Fruit fly (Drosophila melanogaster): Measurements from ENCODE around the gene CG14913.

Gene CG14913

DNA sequence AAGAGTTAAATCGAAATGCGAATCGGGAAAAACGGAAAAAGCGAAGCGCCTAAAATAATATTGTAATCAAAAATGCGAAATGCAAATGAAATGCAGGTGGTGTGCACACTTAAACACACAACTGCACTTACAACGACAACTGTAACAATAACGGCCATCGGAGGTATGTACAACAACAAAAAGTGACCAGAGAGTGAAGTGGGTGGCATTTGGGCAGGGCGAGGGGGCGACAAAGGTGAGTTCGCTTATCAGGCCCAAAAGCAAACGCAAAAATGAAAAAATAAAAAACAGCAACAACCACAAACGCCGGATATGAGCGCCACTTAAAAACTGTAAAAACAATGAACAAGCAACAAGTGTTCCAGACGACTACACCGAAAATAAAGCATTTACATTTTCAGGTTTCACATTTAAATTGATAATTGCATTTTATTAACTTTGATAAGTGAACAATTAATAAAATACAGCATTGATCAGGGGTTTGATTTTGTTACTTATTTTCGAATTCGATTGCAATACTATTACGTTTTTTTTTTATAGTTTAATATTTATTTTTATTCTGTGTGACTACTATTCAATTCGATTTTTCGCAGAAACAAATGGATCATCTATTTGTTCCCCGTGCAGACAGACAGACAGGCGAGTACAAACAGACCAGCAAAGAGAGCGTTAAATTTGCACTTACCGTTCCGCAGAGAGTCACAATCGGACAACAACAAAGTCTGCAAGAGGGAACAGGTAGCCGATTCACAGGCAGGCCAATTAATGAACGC, 48.5 kb downstream of the CG14913 start:
- TF ChIP-seq pan (optimal IDR thresholded peaks at IDR 0.05) (peak; percentile 42), EcR (GFP tag; optimal IDR thresholded peaks at IDR 0.05) (no peak)

- no peak for TF ChIP-seq usp (GFP tag; optimal IDR thresholded peaks at IDR 0.05)
- no peak for TF ChIP-seq EcR (GFP tag; optimal IDR thresholded peaks at IDR 0.05)
- TF ChIP-seq CG8478 (optimal IDR thresholded peaks at IDR 0.05): no peak
- TF ChIP-seq Dll (optimal IDR thresholded peaks at IDR 0.05): no peak
- TF ChIP-seq psq (optimal IDR thresholded peaks at IDR 0.05): no peak
- TF ChIP-seq pan (optimal IDR thresholded peaks at IDR 0.05): no peak
Observed at dm6 chr2L:11065932-11066823, 49.4 kb downstream of the CG14913 start.

DNA sequence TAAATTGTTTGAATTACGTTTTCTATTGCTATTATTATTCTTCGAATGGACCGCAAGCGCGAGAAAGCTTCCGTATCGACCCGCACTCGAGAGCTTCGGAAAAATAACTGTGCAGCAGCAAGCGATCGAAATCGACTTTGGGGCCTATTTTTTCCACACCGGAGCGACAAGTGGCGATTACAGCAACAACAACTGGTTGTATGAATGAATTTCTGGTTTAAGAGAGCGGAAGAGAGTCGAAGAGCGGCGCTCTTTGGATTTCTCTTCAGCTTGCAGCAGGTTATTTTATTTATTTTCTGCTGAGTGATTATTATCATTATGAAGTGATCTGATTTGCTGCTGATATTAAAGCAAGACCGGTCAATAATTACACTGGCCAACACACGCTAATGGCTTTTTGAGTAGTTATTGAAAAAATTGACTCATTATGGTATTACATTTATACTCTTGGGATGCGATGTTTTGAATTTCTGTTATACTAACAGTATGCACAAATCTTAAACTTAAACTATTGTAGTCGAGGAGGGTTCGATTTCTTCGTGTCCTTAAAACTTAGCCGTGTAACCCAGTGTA, 50.2 kb downstream of the CG14913 start, which contains the start of gene Samuel:
Gene Samuel (minus strand): TSS at position 112 of the 573 bp plus-strand sequence.
- TF ChIP-seq pan (optimal IDR thresholded peaks at IDR 0.05): no peak
- no peak for TF ChIP-seq Dll (optimal IDR thresholded peaks at IDR 0.05)
- no peak for TF ChIP-seq usp (GFP tag; optimal IDR thresholded peaks at IDR 0.05)

- TF ChIP-seq pan (optimal IDR thresholded peaks at IDR 0.05) (peak; percentile 73), CG8478 (optimal IDR thresholded peaks at IDR 0.05) (no peak)
Observed at dm6 chr2L:11067970-11068369, 51.2 kb downstream of the CG14913 start.
